Worm (Caenorhabditis elegans): Measurements from ENCODE around the gene F55H2.7.

- TF ChIP-seq him-1 (tag; optimal IDR thresholded peaks at IDR 0.05) (no peak), W03F9.2 (tag; optimal IDR thresholded peaks at IDR 0.05) (no peak), dao-5 (tag; optimal IDR thresholded peaks at IDR 0.05) (no peak)
Measured at ce11 chrIII:9485373-9485772, 30.7 kb downstream of the F55H2.7 start, which contains the start of gene bre-3.
